Worm (Caenorhabditis elegans) whole organism, L1 larva: ENCODE measurements around the gene Y94H6A.12.
A peak's percentile ranks its signal among the peaks of the same experiment; 100 is the strongest.

Experiments used
- C16A3.4 ChIP-seq: fragments of 150-350 bp; optimal IDR thresholded peaks from 2 replicates; lab custom pipeline; 2014; ENCODE audit warnings: missing biosample characterization, missing genetic modification characterization
- C34B4.2 ChIP-seq: sonication (generic microtip); optimal IDR thresholded peaks from 2 replicates; lab custom pipeline; 2017; ENCODE audit warnings: mild to moderate bottlenecking, missing genetic modification characterization, missing compliant biosample characterization
- Y116A8C.19 ChIP-seq: sonication (generic microtip); optimal IDR thresholded peaks from 2 replicates; lab custom pipeline; 2016; ENCODE audit warnings: missing compliant biosample characterization, missing genetic modification characterization, borderline replicate concordance
- aha-1 ChIP-seq: fragments of 150-350 bp; optimal IDR thresholded peaks from 2 replicates; lab custom pipeline; 2014; ENCODE audit warnings: missing biosample characterization, missing genetic modification characterization
- alr-1 ChIP-seq: fragments of 200-800 bp; sonication (Bioruptor generic); optimal IDR thresholded peaks from 2 replicates; lab custom pipeline; 2018; ENCODE audit warnings: borderline replicate concordance, mild to moderate bottlenecking, missing genetic modification characterization, missing compliant biosample characterization
- aly-2 ChIP-seq: fragments of 150-350 bp; optimal IDR thresholded peaks from 2 replicates; lab custom pipeline; 2014; ENCODE audit warnings: missing biosample characterization, missing genetic modification characterization
- blmp-1 ChIP-seq: fragments of 150-350 bp; optimal IDR thresholded peaks from 2 replicates; lab custom pipeline; 2014; ENCODE audit warnings: missing biosample characterization, missing genetic modification characterization
- ceh-8 ChIP-seq: fragments of 200-800 bp; sonication (Bioruptor generic); optimal IDR thresholded peaks from 2 replicates; lab custom pipeline; 2018; ENCODE audit warnings: mild to moderate bottlenecking, missing genetic modification characterization, moderate library complexity, missing compliant biosample characterization
- ceh-82 ChIP-seq, 3 experiments: fragments of 150-350 bp in 1 of 3; sonication (generic microtip) in 2 of 3; optimal IDR thresholded peaks; 2 replicates each; lab custom pipeline; 2014 to 2017; ENCODE audit warnings: missing biosample characterization in 3 of 3, missing genetic modification characterization in 3 of 3
- ceh-90 ChIP-seq: sonication (generic microtip); optimal IDR thresholded peaks from 2 replicates; lab custom pipeline; 2016; ENCODE audit warnings: missing genetic modification characterization, missing compliant biosample characterization
- dsc-1 ChIP-seq: sonication (generic microtip); optimal IDR thresholded peaks from 2 replicates; lab custom pipeline; 2016; ENCODE audit warnings: mild to moderate bottlenecking, missing genetic modification characterization, missing compliant biosample characterization
- efl-1 ChIP-seq, 4 experiments: fragments of 150-350 bp; optimal IDR thresholded peaks in 3 of 4; peaks in 1 of 4; 1 replicate in 1 of 4; 2 replicates in 3 of 4; lab custom pipeline; 2014; ENCODE audit warnings: missing biosample characterization in 2 of 4, missing genetic modification characterization in 2 of 4, missing genetic modification reagents in 2 of 4
- efl-3 ChIP-seq: fragments of 200-800 bp; sonication (Bioruptor generic); optimal IDR thresholded peaks from 2 replicates; lab custom pipeline; 2018; ENCODE audit warnings: mild to moderate bottlenecking, missing genetic modification characterization, missing compliant biosample characterization
- elt-2 ChIP-seq: sonication (generic microtip); optimal IDR thresholded peaks from 2 replicates; lab custom pipeline; 2016; ENCODE audit warnings: missing genetic modification characterization, mild to moderate bottlenecking, inconsistent platforms, missing compliant biosample characterization, missing genetic modification reagents
- elt-3 ChIP-seq, 6 experiments: fragments of 150-350 bp in 1 of 6; sonication (generic microtip); optimal IDR thresholded peaks; 2 replicates each; lab custom pipeline; 2017 to 2018; ENCODE audit warnings: missing biosample characterization in 6 of 6, missing genetic modification characterization in 6 of 6, inconsistent platforms in 1 of 6
- ets-5 ChIP-seq: fragments of 200-800 bp; sonication (Bioruptor generic); IDR thresholded peaks from 2 replicates; pipeline ENCODE4 v1.3.6; 2022; ENCODE audit warnings: missing genetic modification characterization, missing compliant biosample characterization
- fkh-10 ChIP-seq: sonication (generic microtip); optimal IDR thresholded peaks from 2 replicates; lab custom pipeline; 2017; ENCODE audit warnings: missing biosample characterization, missing genetic modification reagents, missing genetic modification characterization
- fkh-4 ChIP-seq: sonication (generic microtip); optimal IDR thresholded peaks from 2 replicates; lab custom pipeline; 2016; ENCODE audit warnings: missing compliant biosample characterization, missing genetic modification characterization, borderline replicate concordance
- fkh-8 ChIP-seq: sonication (generic microtip); optimal IDR thresholded peaks from 2 replicates; lab custom pipeline; 2016; ENCODE audit warnings: mild to moderate bottlenecking, missing genetic modification characterization, missing compliant biosample characterization
- grh-1 ChIP-seq: fragments of 200-800 bp; sonication (Bioruptor generic); IDR thresholded peaks from 2 replicates; pipeline ENCODE4 v1.3.6; 2022; ENCODE audit warnings: missing genetic modification reagents, missing genetic modification characterization, missing compliant biosample characterization
- hlh-17 ChIP-seq: fragments of 200-800 bp; sonication (Bioruptor generic); optimal IDR thresholded peaks from 2 replicates; lab custom pipeline; 2018; ENCODE audit warnings: missing genetic modification characterization, mild to moderate bottlenecking, missing compliant biosample characterization, moderate library complexity, borderline replicate concordance
- hpl-2 ChIP-seq: fragments of 150-350 bp; optimal IDR thresholded peaks from 2 replicates; lab custom pipeline; 2014; ENCODE audit warnings: missing biosample characterization, missing genetic modification reagents, missing genetic modification characterization
- irx-1 ChIP-seq: sonication (generic microtip); optimal IDR thresholded peaks from 2 replicates; lab custom pipeline; 2016; ENCODE audit warnings: missing genetic modification characterization, missing compliant biosample characterization
- isw-1 ChIP-seq: fragments of 200-800 bp; sonication (Bioruptor generic); IDR thresholded peaks from 2 replicates; pipeline ENCODE4 v1.3.6; 2022; ENCODE audit warnings: missing genetic modification characterization, missing compliant biosample characterization
- lin-14 ChIP-seq: fragments of 200-800 bp; sonication (Bioruptor generic); optimal IDR thresholded peaks from 2 replicates; lab custom pipeline; 2018; ENCODE audit warnings: mild to moderate bottlenecking, missing genetic modification characterization, moderate library complexity, missing compliant biosample characterization
- lin-15B ChIP-seq: fragments of 150-350 bp; sonication (generic microtip); optimal IDR thresholded peaks from 3 replicates; lab custom pipeline; 2014; ENCODE audit warnings: missing biosample characterization, missing genetic modification characterization
- lsy-2 ChIP-seq, 2 experiments: fragments of 150-350 bp; optimal IDR thresholded peaks; 2 replicates each; lab custom pipeline; 2014; ENCODE audit warnings: missing biosample characterization in 2 of 2, missing genetic modification characterization in 2 of 2
- mab-9 ChIP-seq: fragments of 200-800 bp; sonication (Bioruptor generic); IDR thresholded peaks from 2 replicates; pipeline ENCODE4 v1.3.6; 2022; ENCODE audit warnings: missing genetic modification reagents, missing genetic modification characterization, missing compliant biosample characterization
- mdl-1 ChIP-seq, 2 experiments: fragments of 150-350 bp; optimal IDR thresholded peaks; 2 replicates each; lab custom pipeline; 2014 to 2017; ENCODE audit warnings: missing biosample characterization in 2 of 2, missing genetic modification characterization in 2 of 2, inconsistent platforms in 1 of 2
- nhr-11 ChIP-seq: fragments of 150-350 bp; optimal IDR thresholded peaks from 2 replicates; lab custom pipeline; 2014; ENCODE audit warnings: missing biosample characterization, missing genetic modification characterization
- nhr-20 ChIP-seq: sonication (generic microtip); optimal IDR thresholded peaks from 2 replicates; lab custom pipeline; 2016; ENCODE audit warnings: mild to moderate bottlenecking, missing genetic modification characterization, missing compliant biosample characterization
- nhr-237 ChIP-seq: fragments of 150-350 bp; optimal IDR thresholded peaks from 2 replicates; lab custom pipeline; 2014; ENCODE audit warnings: missing biosample characterization, missing genetic modification characterization
- nhr-47 ChIP-seq: sonication (generic microtip); optimal IDR thresholded peaks from 2 replicates; lab custom pipeline; 2016; ENCODE audit warnings: mild to moderate bottlenecking, missing genetic modification characterization, moderate library complexity, missing compliant biosample characterization
- nhr-71 ChIP-seq: sonication (generic microtip); optimal IDR thresholded peaks from 2 replicates; lab custom pipeline; 2016; ENCODE audit warnings: mild to moderate bottlenecking, missing genetic modification characterization, moderate library complexity, missing compliant biosample characterization
- nhr-76 ChIP-seq: sonication (generic microtip); optimal IDR thresholded peaks from 2 replicates; lab custom pipeline; 2017; ENCODE audit warnings: missing biosample characterization, missing genetic modification characterization
- nhr-77 ChIP-seq: fragments of 150-350 bp; optimal IDR thresholded peaks from 2 replicates; lab custom pipeline; 2014; ENCODE audit warnings: missing biosample characterization, missing genetic modification characterization
- nhr-85 ChIP-seq: sonication (generic microtip); peaks from one replicate; lab custom pipeline; 2016; ENCODE audit warnings: missing genetic modification characterization, inconsistent platforms, missing compliant biosample characterization
- pag-3 ChIP-seq: sonication (generic microtip); optimal IDR thresholded peaks from 2 replicates; lab custom pipeline; 2017; ENCODE audit warnings: missing genetic modification characterization, mild to moderate bottlenecking, missing compliant biosample characterization, antibody characterized with exemption, borderline replicate concordance; ENCODE audit not compliant: insufficient read depth
- pqm-1 ChIP-seq: sonication (generic microtip); optimal IDR thresholded peaks from 3 replicates; lab custom pipeline; 2017; ENCODE audit warnings: missing biosample characterization, missing genetic modification characterization
- skn-1 ChIP-seq: fragments of 150-350 bp; optimal IDR thresholded peaks from 2 replicates; lab custom pipeline; 2014; ENCODE audit warnings: missing biosample characterization, missing genetic modification characterization
- snu-23 ChIP-seq: sonication (generic microtip); optimal IDR thresholded peaks from 2 replicates; lab custom pipeline; 2016; ENCODE audit warnings: missing genetic modification characterization, missing compliant biosample characterization
- sptf-1 ChIP-seq: fragments of 150-350 bp; optimal IDR thresholded peaks from 2 replicates; lab custom pipeline; 2014; ENCODE audit warnings: missing biosample characterization, missing genetic modification characterization
- swsn-7 ChIP-seq: sonication (generic microtip); optimal IDR thresholded peaks from 2 replicates; lab custom pipeline; 2016; ENCODE audit warnings: missing genetic modification characterization, missing compliant biosample characterization
- tbx-2 ChIP-seq: sonication (generic microtip); optimal IDR thresholded peaks from 2 replicates; lab custom pipeline; 2016; ENCODE audit warnings: missing genetic modification characterization, missing compliant biosample characterization
- tlp-1 ChIP-seq: fragments of 150-350 bp; optimal IDR thresholded peaks from 2 replicates; lab custom pipeline; 2014; ENCODE audit warnings: missing biosample characterization, missing genetic modification characterization
- unc-130 ChIP-seq: fragments of 150-350 bp; optimal IDR thresholded peaks from 2 replicates; lab custom pipeline; 2017; ENCODE audit warnings: missing biosample characterization, missing genetic modification characterization, inconsistent platforms
- unc-86 ChIP-seq: sonication (generic microtip); optimal IDR thresholded peaks from 2 replicates; lab custom pipeline; 2016; ENCODE audit warnings: missing genetic modification characterization, missing compliant biosample characterization
- unc-98 ChIP-seq: fragments of 200-800 bp; sonication (Bioruptor generic); IDR thresholded peaks from 2 replicates; pipeline ENCODE4 v1.3.6; 2022; ENCODE audit warnings: missing genetic modification characterization, missing compliant biosample characterization
- xbp-1 ChIP-seq: sonication (generic microtip); optimal IDR thresholded peaks from 2 replicates; lab custom pipeline; 2016; ENCODE audit warnings: missing genetic modification characterization, missing compliant biosample characterization
- zip-4 ChIP-seq: fragments of 200-800 bp; sonication (Bioruptor generic); optimal IDR thresholded peaks from 2 replicates; lab custom pipeline; 2018; ENCODE audit warnings: mild to moderate bottlenecking, missing genetic modification characterization, moderate library complexity, missing compliant biosample characterization
- ztf-11 ChIP-seq, 2 experiments: sonication (generic microtip); optimal IDR thresholded peaks; 2 replicates each; lab custom pipeline; 2016 to 2017; ENCODE audit warnings: missing genetic modification characterization in 2 of 2, missing biosample characterization in 1 of 2, missing compliant biosample characterization in 1 of 2
- ztf-4 ChIP-seq: fragments of 150-350 bp; optimal IDR thresholded peaks from 2 replicates; lab custom pipeline; 2014; ENCODE audit warnings: missing biosample characterization, missing genetic modification characterization

The Y94H6A.12 gene

DNA sequence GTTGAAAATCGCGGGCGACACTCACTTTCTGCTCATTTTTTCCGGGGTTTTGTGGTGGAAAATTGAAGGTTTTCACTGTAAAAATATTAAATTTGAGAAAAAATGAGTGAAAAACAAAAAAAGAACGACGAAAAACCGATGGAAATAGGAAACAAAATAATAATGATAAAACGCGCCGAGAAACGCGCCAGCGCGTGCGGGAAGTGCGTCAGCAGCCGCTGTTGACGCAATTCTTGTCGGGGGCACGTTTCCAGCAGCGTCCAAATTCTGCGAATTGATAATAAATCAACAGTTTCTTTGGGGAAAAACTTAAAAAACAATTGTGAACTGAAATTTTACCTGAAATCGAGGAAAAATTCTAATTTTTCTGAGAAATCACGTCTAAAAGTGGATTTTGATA is 12.9 kb upstream of the Y94H6A.12 start, which contains the start of gene ubxn-2:
TSS of gene ubxn-2 (minus strand) at position 36 of the 400 bp plus-strand sequence.
- peak; percentile 85 for TF ChIP-seq fkh-8 (tag; lab: Kevin White, UChicago)
- TF ChIP-seq lin-15B = peak; percentile 76
- TF ChIP-seq nhr-76 = no peak
- TF ChIP-seq irx-1 (tag; lab: Kevin White, UChicago) = peak; percentile 78
- TF ChIP-seq unc-130 = peak; percentile 83
- no peak for TF ChIP-seq C34B4.2 (tag; lab: Kevin White, UChicago)
- TF ChIP-seq mdl-1 (tag; optimal IDR thresholded peaks at IDR 0.05; lab: Kevin White, UChicago) = peak in 1 of 2 experiments; percentile 76
- no peak for TF ChIP-seq pqm-1
- no peak for TF ChIP-seq alr-1 (tag; lab: Kevin White, UChicago)
- peak; percentile 92 for TF ChIP-seq snu-23
- TF ChIP-seq efl-1 (optimal IDR thresholded peaks at IDR 0.05; lab: Kevin White, UChicago) = peak; percentile 79 to 86
- peak; percentile 82 to 98 for TF ChIP-seq efl-1 (GFP tag; optimal IDR thresholded peaks at IDR 0.05 in 1 of 2; lab: Kevin White, UChicago)
- TF ChIP-seq hlh-17 (GFP tag; lab: Kevin White, UChicago) = no peak
- peak; percentile 91 for TF ChIP-seq nhr-85 (tag; lab: Kevin White, UChicago)
- TF ChIP-seq pag-3 (tag; lab: Kevin White, UChicago) = no peak
- peak; percentile 88 for TF ChIP-seq dsc-1
- TF ChIP-seq zip-4 (GFP tag; lab: Kevin White, UChicago) = peak; percentile 67
- peak; percentile 70 for TF ChIP-seq ceh-8 (GFP tag; lab: Kevin White, UChicago)
- peak; percentile 81 for TF ChIP-seq grh-1 (GFP tag; lab: Robert Waterston, UW)
- TF ChIP-seq ceh-82 (tag; optimal IDR thresholded peaks at IDR 0.05; lab: Kevin White, UChicago) = peak; percentile 89 to 91 (median 90)
- TF ChIP-seq sptf-1 (tag; lab: Kevin White, UChicago) = no peak
- peak; percentile 14 for TF ChIP-seq ztf-4 (tag; lab: Kevin White, UChicago)
- TF ChIP-seq nhr-237 = no peak
- no peak for TF ChIP-seq Y116A8C.19 (tag; lab: Kevin White, UChicago)
- peak; percentile 57 for TF ChIP-seq blmp-1 (tag; lab: Kevin White, UChicago)
- TF ChIP-seq skn-1 = peak; percentile 87
- peak; percentile 62 for TF ChIP-seq ceh-90 (tag; lab: Kevin White, UChicago)
- TF ChIP-seq nhr-20 (tag; lab: Kevin White, UChicago) = peak; percentile 82
- peak in 3 of 6 experiments; percentile 20 to 77 (median 63) for TF ChIP-seq elt-3 (tag; optimal IDR thresholded peaks at IDR 0.05; lab: Kevin White, UChicago)
- TF ChIP-seq unc-86 (tag; lab: Kevin White, UChicago) = peak; percentile 81
- TF ChIP-seq tlp-1 (tag; lab: Kevin White, UChicago) = no peak
- peak; percentile 77 for TF ChIP-seq lin-14 (GFP tag; lab: Kevin White, UChicago)
- peak; percentile 70 for TF ChIP-seq aly-2 (tag; lab: Kevin White, UChicago)
- peak in 1 of 2 experiments; percentile 80 for TF ChIP-seq ztf-11 (tag; optimal IDR thresholded peaks at IDR 0.05; lab: Kevin White, UChicago)
- TF ChIP-seq isw-1 (GFP tag; lab: Robert Waterston, UW) = peak; percentile 87
- peak; percentile 50 for TF ChIP-seq nhr-77 (tag; lab: Kevin White, UChicago)
- peak; percentile 89 for TF ChIP-seq swsn-7 (tag; lab: Kevin White, UChicago)
- TF ChIP-seq fkh-10 = no peak
- peak; percentile 89 to 90 for TF ChIP-seq lsy-2 (tag; optimal IDR thresholded peaks at IDR 0.05; lab: Kevin White, UChicago)
- peak; percentile 70 for TF ChIP-seq C16A3.4
- no peak for TF ChIP-seq hpl-2 (GFP tag; lab: Kevin White, UChicago)
- TF ChIP-seq mab-9 (GFP tag; lab: Robert Waterston, UW) = peak; percentile 73
- peak; percentile 30 for TF ChIP-seq elt-2 (tag; lab: Kevin White, UChicago)
- TF ChIP-seq nhr-11 = no peak
- TF ChIP-seq fkh-4 (tag; lab: Kevin White, UChicago) = peak; percentile 56
- peak; percentile 91 for TF ChIP-seq tbx-2 (tag; lab: Kevin White, UChicago)
- peak; percentile 93 for TF ChIP-seq nhr-47
- TF ChIP-seq unc-98 = no peak
- peak; percentile 25 for TF ChIP-seq aha-1 (tag; lab: Kevin White, UChicago)
- no peak for TF ChIP-seq efl-3
- no peak for TF ChIP-seq ets-5 (GFP tag; lab: Robert Waterston, UW)
- TF ChIP-seq xbp-1 (tag; lab: Kevin White, UChicago) = peak; percentile 84
- peak; percentile 90 for TF ChIP-seq nhr-71 (tag; lab: Kevin White, UChicago)
